Worm (Caenorhabditis elegans): ENCODE measurements around the gene ptr-22.

Gene ptr-22

ce11 chrV:18976539-18976938, 45.4 kb upstream of the ptr-22 start:
- no peak for TF ChIP-seq ctbp-1 (GFP tag; IDR thresholded peaks at IDR 0.05)
- no peak for TF ChIP-seq snpc-1.2 (GFP tag; IDR thresholded peaks at IDR 0.05)
- no peak for TF ChIP-seq daf-16 (GFP tag; optimal IDR thresholded peaks at IDR 0.05)
- peak; percentile 61 for TF ChIP-seq daf-16 (tag; optimal IDR thresholded peaks at IDR 0.05)
- TF ChIP-seq madf-9 (GFP tag; conservative IDR thresholded peaks at IDR 0.05): no peak
- no peak for TF ChIP-seq mdl-1 (tag; optimal IDR thresholded peaks at IDR 0.05)
- no peak for TF ChIP-seq spr-3 (GFP tag; optimal IDR thresholded peaks at IDR 0.05)

- TF ChIP-seq lin-38 (GFP tag; IDR thresholded peaks at IDR 0.05) (peak; percentile 37; the same call in 1 of the 2 replicates), F49E8.2 (tag; optimal IDR thresholded peaks at IDR 0.05; ENCODE audit: borderline replicate concordance) (peak; percentile 13), ZK546.5 (tag; optimal IDR thresholded peaks at IDR 0.05) (no peak)
These were observed 38.5 kb upstream of the ptr-22 start, which contains the start of gene Y39B6A.42 for ce11 chrV:18969590-18970105. TSS of gene Y39B6A.42 (minus strand) at chrV:18969640.

ce11 chrV:18967479-18968056, 36.4 kb upstream of the ptr-22 start, which contains the start of gene Y39B6A.43:
TSS of gene Y39B6A.43 (minus strand) at chrV:18967829.
- TF ChIP-seq daf-16 (GFP tag; optimal IDR thresholded peaks at IDR 0.05) (peak; percentile 39 to 53), daf-16 (tag; optimal IDR thresholded peaks at IDR 0.05) (peak; percentile 91), egl-27 (tag; optimal IDR thresholded peaks at IDR 0.05) (no peak), spr-3 (GFP tag; optimal IDR thresholded peaks at IDR 0.05) (peak; percentile 95), nhr-11 (tag; optimal IDR thresholded peaks at IDR 0.05) (peak; percentile 88), nhr-25 (tag; optimal IDR thresholded peaks at IDR 0.05; ENCODE audit: borderline replicate concordance, insufficient read depth) (peak; percentile 96), lin-1 (GFP tag; IDR thresholded peaks at IDR 0.05) (peak; percentile 86), attf-4 (tag; optimal IDR thresholded peaks at IDR 0.05) (no peak), mep-1 (tag; optimal IDR thresholded peaks at IDR 0.05) (peak; percentile 98), T26A8.4 (GFP tag; IDR thresholded peaks at IDR 0.05) (peak; percentile 97), lin-39 (tag; optimal IDR thresholded peaks at IDR 0.05) (no peak), tra-1 (GFP tag; IDR thresholded peaks at IDR 0.05) (peak; percentile 97), nhr-6 (tag; optimal IDR thresholded peaks at IDR 0.05) (peak; percentile 94), Y48G9A.11 (GFP tag; IDR thresholded peaks at IDR 0.05) (peak; percentile 94), ceh-20 (GFP tag; IDR thresholded peaks at IDR 0.05) (peak; percentile 96), daf-12 (tag; optimal IDR thresholded peaks at IDR 0.05) (no peak), unc-130 (GFP tag; optimal IDR thresholded peaks at IDR 0.05) (peak; percentile 93), hif-1 (tag; optimal IDR thresholded peaks at IDR 0.05) (peak; percentile 53 to 91), Y5F2A.4 (GFP tag; optimal IDR thresholded peaks at IDR 0.05) (peak; percentile 80), zfp-2 (tag; optimal IDR thresholded peaks at IDR 0.05) (peak; percentile 81), jun-1 (tag; optimal IDR thresholded peaks at IDR 0.05) (peak; percentile 92), mxl-2 (GFP tag; conservative IDR thresholded peaks at IDR 0.05) (peak; percentile 84), daf-8 (GFP tag; IDR thresholded peaks at IDR 0.05) (no peak), mdt-29 (GFP tag; IDR thresholded peaks at IDR 0.05) (peak; percentile 95), nhr-28 (tag; optimal IDR thresholded peaks at IDR 0.05) (peak; percentile 91), php-3 (GFP tag; IDR thresholded peaks at IDR 0.05) (peak; percentile 81), aly-2 (tag; optimal IDR thresholded peaks at IDR 0.05) (peak; percentile 43), lin-29 (GFP tag; IDR thresholded peaks at IDR 0.05) (peak; percentile 96), egl-43 (GFP tag; IDR thresholded peaks at IDR 0.05) (peak; percentile 93), F26F4.8 (GFP tag; conservative IDR thresholded peaks at IDR 0.05) (no peak), dmd-9 (GFP tag; IDR thresholded peaks at IDR 0.05) (peak; percentile 96), D1046.2 (GFP tag; IDR thresholded peaks at IDR 0.05) (peak; percentile 82; the same call in 1 of the 2 replicates), lim-7 (GFP tag; IDR thresholded peaks at IDR 0.05) (peak; percentile 41; the same call in 1 of the 2 replicates), dpl-1 (GFP tag; optimal IDR thresholded peaks at IDR 0.05) (peak; percentile 99), nhr-42 (GFP tag; IDR thresholded peaks at IDR 0.05) (peak; percentile 96), nhr-48 (tag; optimal IDR thresholded peaks at IDR 0.05) (peak; percentile 77), nhr-10 (tag; optimal IDR thresholded peaks at IDR 0.05) (no peak), nhr-111 (GFP tag; optimal IDR thresholded peaks at IDR 0.05) (peak; percentile 34), daf-19 (GFP tag; conservative IDR thresholded peaks at IDR 0.05) (no peak), aha-1 (tag) (peak; percentile 93)
